Worm (Caenorhabditis elegans) whole organism, late embryonic: Measurements from ENCODE around the gene aman-1.

Experiments
- ama-1 ChIP-seq: fragments of 150-350 bp; optimal IDR thresholded peaks from 2 replicates; lab custom pipeline; 2014
- ceh-2 ChIP-seq: sonication (generic microtip); optimal IDR thresholded peaks from 2 replicates; lab custom pipeline; 2016; ENCODE audit warnings: missing genotype, missing genetic modification characterization, missing compliant biosample characterization
- ceh-6 ChIP-seq: fragments of 200-800 bp; sonication (Bioruptor generic); optimal IDR thresholded peaks from 2 replicates; lab custom pipeline; 2018; ENCODE audit warnings: mild to moderate bottlenecking, missing genetic modification characterization, missing compliant biosample characterization
- dve-1 ChIP-seq: sonication (generic microtip); optimal IDR thresholded peaks from 2 replicates; lab custom pipeline; 2017; ENCODE audit warnings: antibody characterized with exemption, mild to moderate bottlenecking, missing genetic modification characterization, missing compliant biosample characterization
- elt-2 ChIP-seq: sonication (generic microtip); optimal IDR thresholded peaks from 2 replicates; lab custom pipeline; 2016; ENCODE audit warnings: missing genetic modification reagents, missing genetic modification characterization, missing compliant biosample characterization
- elt-4 ChIP-seq: sonication (generic microtip); optimal IDR thresholded peaks from 2 replicates; lab custom pipeline; 2016; ENCODE audit warnings: missing genetic modification characterization, missing compliant biosample characterization
- hlh-30 ChIP-seq: sonication (generic microtip); optimal IDR thresholded peaks from 2 replicates; lab custom pipeline; 2017; ENCODE audit warnings: antibody characterized with exemption, missing genetic modification characterization, missing compliant biosample characterization; ENCODE audit not compliant: insufficient read depth
- hlh-8 ChIP-seq: sonication (generic microtip); optimal IDR thresholded peaks from 2 replicates; lab custom pipeline; 2016; ENCODE audit warnings: missing genotype, missing genetic modification characterization, missing compliant biosample characterization
- lin-11 ChIP-seq: fragments of 200-800 bp; sonication (Bioruptor generic); optimal IDR thresholded peaks from 2 replicates; lab custom pipeline; 2018; ENCODE audit warnings: mild to moderate bottlenecking, missing genetic modification characterization, missing compliant biosample characterization
- pha-4 ChIP-seq: fragments of 150-350 bp; optimal IDR thresholded peaks from 2 replicates; lab custom pipeline; 2018; ENCODE audit warnings: missing biosample characterization, missing genetic modification reagents, missing genetic modification characterization
- sox-4 ChIP-seq: sonication (generic microtip); optimal IDR thresholded peaks from 2 replicates; lab custom pipeline; 2017; ENCODE audit warnings: mild to moderate bottlenecking, missing genetic modification characterization, inconsistent platforms, missing compliant biosample characterization
- tbx-2 ChIP-seq: sonication (generic microtip); optimal IDR thresholded peaks from 2 replicates; lab custom pipeline; 2016; ENCODE audit warnings: missing genetic modification characterization, missing compliant biosample characterization

ce11 chrX:4784776-4785175 is 51.9 kb downstream of the aman-1 start:
- TF ChIP-seq ama-1 (lab: Kevin White, UChicago), result no peak
- no peak for TF ChIP-seq pha-4 (tag; lab: Kevin White, UChicago)
- TF ChIP-seq elt-2, result no peak
- no peak for TF ChIP-seq tbx-2 (tag; lab: Kevin White, UChicago)
- TF ChIP-seq ceh-2 (tag; lab: Kevin White, UChicago), result no peak
- no peak for TF ChIP-seq sox-4
- no peak for TF ChIP-seq hlh-30
- TF ChIP-seq dve-1 (tag; lab: Kevin White, UChicago), result no peak
- no peak for TF ChIP-seq lin-11
- TF ChIP-seq elt-4 (tag; lab: Kevin White, UChicago), result no peak
- TF ChIP-seq hlh-8, result no peak
- TF ChIP-seq ceh-6 (GFP tag; lab: Kevin White, UChicago), result no peak
